Worm (Caenorhabditis elegans): Measurements from ENCODE around the gene srd-23.

- no peak for TF ChIP-seq hmg-1.2 (GFP tag; IDR thresholded peaks at IDR 0.05)
- TF ChIP-seq unc-62 (GFP tag; optimal IDR thresholded peaks at IDR 0.05), result no peak
- TF ChIP-seq hlh-26 (GFP tag; conservative IDR thresholded peaks at IDR 0.05), result no peak
These were observed 4.1 kb upstream of the srd-23 start, which contains the start of gene Y40H7A.4 for ce11 chrIV:15175487-15176128.

Data from whole organism, young adult.